Worm (Caenorhabditis elegans) whole organism, L4 larva: Measurements from ENCODE around the gene T22D1.8.
A peak's percentile ranks its signal among the peaks of the same experiment; 100 is the strongest.

ENCODE experiments used
- F26F4.8 ChIP-seq: fragments of 200-800 bp; sonication (Bioruptor generic); conservative IDR thresholded peaks from 2 replicates; pipeline ENCODE4 v1.3.6; 2022; ENCODE audit warnings: missing genetic modification characterization, missing compliant biosample characterization
- F37D6.2 ChIP-seq: sonication (generic microtip); optimal IDR thresholded peaks from 2 replicates; lab custom pipeline; 2016; ENCODE audit warnings: mild to moderate bottlenecking, missing genetic modification characterization, missing compliant biosample characterization
- F49E8.2 ChIP-seq: sonication (generic microtip); optimal IDR thresholded peaks from 2 replicates; lab custom pipeline; 2016; ENCODE audit warnings: missing compliant biosample characterization, mild to moderate bottlenecking, missing genetic modification characterization, borderline replicate concordance
- Y5F2A.4 ChIP-seq: fragments of 200-800 bp; sonication (Bioruptor generic); optimal IDR thresholded peaks from 2 replicates; lab custom pipeline; 2018; ENCODE audit warnings: mild to moderate bottlenecking, missing genetic modification characterization, missing compliant biosample characterization
- Y75B8A.6 ChIP-seq: fragments of 200-800 bp; sonication (Bioruptor generic); IDR thresholded peaks from 2 replicates; pipeline ENCODE4 v1.3.6; 2022; ENCODE audit warnings: missing genetic modification reagents, missing genetic modification characterization, missing compliant biosample characterization
- ZK337.2 ChIP-seq: fragments of 200-800 bp; sonication (Bioruptor generic); IDR thresholded peaks from 2 replicates; pipeline ENCODE4 v1.3.6; 2022; ENCODE audit warnings: missing genetic modification reagents, missing genetic modification characterization, missing compliant biosample characterization
- ZK546.5 ChIP-seq, 2 experiments: sonication (generic microtip); optimal IDR thresholded peaks; 2 replicates each; lab custom pipeline; 2017; ENCODE audit warnings: missing biosample characterization in 2 of 2, missing genetic modification characterization in 2 of 2
- arid-1 ChIP-seq: fragments of 200-800 bp; sonication (Bioruptor generic); conservative IDR thresholded peaks from 2 replicates; pipeline ENCODE4 v1.3.6; 2022; ENCODE audit warnings: missing genetic modification reagents, missing genetic modification characterization, missing compliant biosample characterization
- ceh-44 ChIP-seq: fragments of 200-800 bp; sonication (Bioruptor generic); IDR thresholded peaks from 2 replicates; pipeline ENCODE4 v1.3.6; 2022; ENCODE audit warnings: missing genetic modification reagents, missing genetic modification characterization, missing compliant biosample characterization
- ceh-62 ChIP-seq: sonication (generic microtip); optimal IDR thresholded peaks from 2 replicates; lab custom pipeline; 2017; ENCODE audit warnings: missing biosample characterization, missing genetic modification characterization
- ces-1 ChIP-seq: fragments of 150-350 bp; sonication (generic microtip); optimal IDR thresholded peaks from 4 replicates; lab custom pipeline; 2014; ENCODE audit warnings: missing biosample characterization, missing genetic modification reagents, missing genetic modification characterization
- cey-2 ChIP-seq: sonication (generic microtip); optimal IDR thresholded peaks from 3 replicates; lab custom pipeline; 2017; ENCODE audit warnings: missing genetic modification characterization, mild to moderate bottlenecking, missing compliant biosample characterization, antibody characterized with exemption, borderline replicate concordance; ENCODE audit not compliant: insufficient read depth
- daf-16 ChIP-seq, 3 experiments: sonication (generic microtip); optimal IDR thresholded peaks; 2 replicates each; lab custom pipeline; 2016 to 2017; ENCODE audit warnings: missing genetic modification characterization in 3 of 3, missing genetic modification reagents in 3 of 3, mild to moderate bottlenecking in 2 of 3, missing compliant biosample characterization in 2 of 3, missing biosample characterization in 1 of 3, moderate library complexity in 1 of 3
- dmd-6 ChIP-seq: fragments of 200-800 bp; sonication (Bioruptor generic); IDR thresholded peaks from 2 replicates; pipeline ENCODE4 v1.3.6; 2022; ENCODE audit warnings: missing genetic modification reagents, missing genetic modification characterization, missing compliant biosample characterization
- dmd-8 ChIP-seq: fragments of 200-800 bp; sonication (Bioruptor generic); IDR thresholded peaks from 2 replicates; pipeline ENCODE4 v1.3.6; 2022; ENCODE audit warnings: missing genetic modification characterization, missing compliant biosample characterization
- dmd-9 ChIP-seq: fragments of 200-800 bp; sonication (Bioruptor generic); IDR thresholded peaks from 2 replicates; pipeline ENCODE4 v1.3.6; 2022; ENCODE audit warnings: missing genetic modification reagents, missing genetic modification characterization, missing compliant biosample characterization
- egl-43 ChIP-seq: fragments of 200-800 bp; sonication (Bioruptor generic); IDR thresholded peaks from 2 replicates; pipeline ENCODE4 v1.3.6; 2022; ENCODE audit warnings: missing genetic modification reagents, missing genetic modification characterization, missing compliant biosample characterization
- gei-8 ChIP-seq: fragments of 200-800 bp; sonication (Bioruptor generic); optimal IDR thresholded peaks from 2 replicates; lab custom pipeline; 2018; ENCODE audit warnings: mild to moderate bottlenecking, missing genetic modification characterization, missing compliant biosample characterization
- hif-1 ChIP-seq, 2 experiments: sonication (generic microtip); optimal IDR thresholded peaks; 2 replicates each; lab custom pipeline; 2016 to 2017; ENCODE audit warnings: missing compliant biosample characterization in 2 of 2, missing genetic modification characterization in 2 of 2, missing genetic modification reagents in 2 of 2, missing genotype in 2 of 2, mild to moderate bottlenecking in 1 of 2
- hmg-1.1 ChIP-seq: fragments of 200-800 bp; sonication (Bioruptor generic); IDR thresholded peaks from 2 replicates; pipeline ENCODE4 v1.3.6; 2022; ENCODE audit warnings: missing genetic modification reagents, missing genetic modification characterization, missing compliant biosample characterization
- lin-1 ChIP-seq: fragments of 200-800 bp; sonication (Bioruptor generic); IDR thresholded peaks from 2 replicates; pipeline ENCODE4 v1.3.6; 2022; ENCODE audit warnings: missing genetic modification reagents, missing genetic modification characterization, missing compliant biosample characterization
- lin-29 ChIP-seq: fragments of 200-800 bp; sonication (Bioruptor generic); IDR thresholded peaks from 2 replicates; pipeline ENCODE4 v1.3.6; 2022; ENCODE audit warnings: missing genetic modification reagents, missing genetic modification characterization, missing compliant biosample characterization
- lir-3 ChIP-seq: sonication (generic microtip); optimal IDR thresholded peaks from 2 replicates; lab custom pipeline; 2016; ENCODE audit warnings: mild to moderate bottlenecking, missing genetic modification characterization, missing compliant biosample characterization
- lsy-2 ChIP-seq, 2 experiments: fragments of 150-350 bp in 1 of 2; sonication (generic microtip) in 1 of 2; optimal IDR thresholded peaks; 2 replicates each; lab custom pipeline; 2014 to 2017; ENCODE audit warnings: missing biosample characterization in 2 of 2, missing genetic modification characterization in 2 of 2
- madf-5 ChIP-seq, 2 experiments: fragments of 200-800 bp; sonication (Bioruptor generic); IDR thresholded peaks; 2 replicates each; pipeline ENCODE4 v1.3.6; 2022; ENCODE audit warnings: missing compliant biosample characterization in 2 of 2, missing genetic modification characterization in 2 of 2
- mdl-1 ChIP-seq, 2 experiments: fragments of 150-350 bp in 1 of 2; sonication (generic microtip) in 1 of 2; optimal IDR thresholded peaks; 2 replicates each; lab custom pipeline; 2014 to 2017; ENCODE audit warnings: missing biosample characterization in 2 of 2, missing genetic modification characterization in 2 of 2
- mdt-29 ChIP-seq: fragments of 200-800 bp; sonication (Bioruptor generic); IDR thresholded peaks from 2 replicates; pipeline ENCODE4 v1.3.6; 2022; ENCODE audit warnings: missing genetic modification reagents, missing genetic modification characterization, missing compliant biosample characterization
- mes-2 ChIP-seq: sonication (generic microtip); optimal IDR thresholded peaks from 2 replicates; lab custom pipeline; 2016; ENCODE audit warnings: missing genotype, mild to moderate bottlenecking, missing genetic modification characterization, missing compliant biosample characterization; ENCODE audit not compliant: poor library complexity, severe bottlenecking
- mxl-2 ChIP-seq: fragments of 200-800 bp; sonication (Bioruptor generic); conservative IDR thresholded peaks from 2 replicates; pipeline ENCODE4 v1.3.6; 2022; ENCODE audit warnings: missing genetic modification reagents, missing genetic modification characterization, missing compliant biosample characterization
- nhr-10 ChIP-seq: fragments of 150-350 bp; optimal IDR thresholded peaks from 2 replicates; lab custom pipeline; 2014; ENCODE audit warnings: missing biosample characterization, missing genetic modification characterization
- nhr-237 ChIP-seq: sonication (generic microtip); optimal IDR thresholded peaks from 2 replicates; lab custom pipeline; 2017; ENCODE audit warnings: missing biosample characterization, missing genetic modification characterization
- nhr-25 ChIP-seq: sonication (generic microtip); optimal IDR thresholded peaks from 2 replicates; lab custom pipeline; 2017; ENCODE audit warnings: missing genetic modification characterization, mild to moderate bottlenecking, missing compliant biosample characterization, antibody characterized with exemption, moderate library complexity, borderline replicate concordance; ENCODE audit not compliant: insufficient read depth
- nhr-28 ChIP-seq: fragments of 150-350 bp; optimal IDR thresholded peaks from 2 replicates; lab custom pipeline; 2014; ENCODE audit warnings: missing biosample characterization, missing genetic modification characterization
- nhr-41 ChIP-seq: fragments of 200-800 bp; sonication (Bioruptor generic); IDR thresholded peaks from 2 replicates; pipeline ENCODE4 v1.3.6; 2022; ENCODE audit warnings: missing genetic modification reagents, missing genetic modification characterization, missing compliant biosample characterization
- nhr-42 ChIP-seq: fragments of 200-800 bp; sonication (Bioruptor generic); IDR thresholded peaks from 2 replicates; pipeline ENCODE4 v1.3.6; 2022; ENCODE audit warnings: missing genetic modification characterization, missing compliant biosample characterization
- nhr-6 ChIP-seq: fragments of 150-350 bp; optimal IDR thresholded peaks from 2 replicates; lab custom pipeline; 2014; ENCODE audit warnings: missing biosample characterization, missing genetic modification characterization
- pha-4 ChIP-seq, 2 experiments: fragments of 150-350 bp in 1 of 2; fragments of 200-800 bp in 1 of 2; sonication (Bioruptor generic) in 1 of 2; IDR thresholded peaks in 1 of 2; optimal IDR thresholded peaks in 1 of 2; 2 replicates each; pipeline versions ENCODE4 v1.3.6 to Lab custom; 2014 to 2022; ENCODE audit warnings: missing genetic modification characterization in 2 of 2, missing genetic modification reagents in 2 of 2, missing biosample characterization in 1 of 2, missing compliant biosample characterization in 1 of 2
- pqm-1 ChIP-seq: sonication (generic microtip); optimal IDR thresholded peaks from 2 replicates; lab custom pipeline; 2017; ENCODE audit warnings: missing biosample characterization, missing genetic modification characterization
- rbr-2 ChIP-seq: sonication (generic microtip); optimal IDR thresholded peaks from 2 replicates; lab custom pipeline; 2016; ENCODE audit warnings: missing genotype, missing genetic modification characterization, missing compliant biosample characterization
- saeg-2 ChIP-seq: fragments of 200-800 bp; sonication (Bioruptor generic); IDR thresholded peaks from 2 replicates; pipeline ENCODE4 v1.3.6; 2022; ENCODE audit warnings: missing genetic modification reagents, missing genetic modification characterization, missing compliant biosample characterization
- set-16 ChIP-seq: fragments of 200-800 bp; sonication (Bioruptor generic); IDR thresholded peaks from 2 replicates; pipeline ENCODE4 v1.3.6; 2022; ENCODE audit warnings: missing genetic modification reagents, missing genetic modification characterization, missing compliant biosample characterization
- snpc-4 ChIP-seq: fragments of 150-350 bp; optimal IDR thresholded peaks from 2 replicates; lab custom pipeline; 2014; ENCODE audit warnings: missing biosample characterization, missing genetic modification characterization
- spr-3 ChIP-seq: fragments of 200-800 bp; sonication (Bioruptor generic); optimal IDR thresholded peaks from 2 replicates; lab custom pipeline; 2018; ENCODE audit warnings: mild to moderate bottlenecking, missing genetic modification characterization, missing compliant biosample characterization
- tra-1 ChIP-seq: fragments of 200-800 bp; sonication (Bioruptor generic); IDR thresholded peaks from 2 replicates; pipeline ENCODE4 v1.3.6; 2022; ENCODE audit warnings: missing genetic modification reagents, missing genetic modification characterization, missing compliant biosample characterization
- unc-39 ChIP-seq: sonication (generic microtip); optimal IDR thresholded peaks from 2 replicates; lab custom pipeline; 2017; ENCODE audit warnings: missing biosample characterization, missing genetic modification characterization
- zag-1 ChIP-seq: fragments of 150-350 bp; optimal IDR thresholded peaks from 2 replicates; lab custom pipeline; 2014; ENCODE audit warnings: missing biosample characterization, missing genetic modification characterization
- zfp-2 ChIP-seq: sonication (generic microtip); optimal IDR thresholded peaks from 2 replicates; lab custom pipeline; 2016; ENCODE audit warnings: mild to moderate bottlenecking, missing genetic modification characterization, missing compliant biosample characterization
- zip-2 ChIP-seq: fragments of 150-350 bp; optimal IDR thresholded peaks from 2 replicates; lab custom pipeline; 2014; ENCODE audit warnings: missing biosample characterization, missing genetic modification characterization
- ztf-7 ChIP-seq: fragments of 150-350 bp; optimal IDR thresholded peaks from 2 replicates; lab custom pipeline; 2014; ENCODE audit warnings: missing biosample characterization, missing genetic modification characterization

T22D1.8 gene

ce11 chrIV:6881183-6881582 is 25.0 kb downstream of the T22D1.8 start (continued):
- TF ChIP-seq zag-1 (tag; lab: Kevin White, UChicago) (no peak), F49E8.2 (tag; lab: Kevin White, UChicago) (no peak), ceh-44 (GFP tag; lab: Robert Waterston, UW) (no peak), dmd-9 (no peak), hmg-1.1 (peak; percentile 48; the same call in 1 of the 2 replicates), ZK546.5 (tag; optimal IDR thresholded peaks at IDR 0.05; lab: Kevin White, UChicago) (no peak), F37D6.2 (peak; percentile 55), mdl-1 (tag; optimal IDR thresholded peaks at IDR 0.05; lab: Kevin White, UChicago) (peak in 1 of 2 experiments; percentile 53), ztf-7 (tag; lab: Kevin White, UChicago) (no peak), set-16 (no peak), unc-39 (no peak), ZK337.2 (GFP tag; lab: Robert Waterston, UW) (no peak), spr-3 (GFP tag; lab: Kevin White, UChicago) (no peak), snpc-4 (tag; lab: Kevin White, UChicago) (no peak), nhr-10 (tag; lab: Kevin White, UChicago) (no peak), mdt-29 (no peak), ceh-62 (tag; lab: Kevin White, UChicago) (no peak), ces-1 (no peak), cey-2 (no peak), lin-29 (GFP tag; lab: Robert Waterston, UW) (no peak)

ce11 chrIV:6880415-6880814 is 25.7 kb downstream of the T22D1.8 start:
- TF ChIP-seq pqm-1 (tag; lab: Kevin White, UChicago): peak; percentile 85
- no peak for TF ChIP-seq nhr-237 (tag; lab: Kevin White, UChicago)
- 0 out of 2 replicates have a peak, but pooled peaks have one; percentile 32 for TF ChIP-seq nhr-42
- no peak for TF ChIP-seq dmd-8 (GFP tag; lab: Robert Waterston, UW)
- TF ChIP-seq nhr-28 (tag; lab: Kevin White, UChicago): peak; percentile 61
- no peak for TF ChIP-seq lir-3 (tag; lab: Kevin White, UChicago)
- 0 out of 2 replicates have a peak, but pooled peaks have one; percentile 21 for TF ChIP-seq Y75B8A.6 (GFP tag; lab: Robert Waterston, UW)
- TF ChIP-seq madf-5 (GFP tag; IDR thresholded peaks at IDR 0.05; lab: Robert Waterston, UW): no peak
- no peak for TF ChIP-seq F37D6.2
- peak; percentile 35 for TF ChIP-seq mes-2 (tag; lab: Kevin White, UChicago)
- peak in 1 of 2 experiments; percentile 33 for TF ChIP-seq lsy-2 (tag; optimal IDR thresholded peaks at IDR 0.05; lab: Kevin White, UChicago)
- TF ChIP-seq pha-4 (GFP tag; IDR thresholded peaks at IDR 0.05; lab: Robert Waterston, UW): 0 out of 2 replicates have a peak, but pooled peaks have one; percentile 17
- no peak for TF ChIP-seq pha-4 (tag; optimal IDR thresholded peaks at IDR 0.05; lab: Kevin White, UChicago)
- no peak for TF ChIP-seq daf-16 (GFP tag; optimal IDR thresholded peaks at IDR 0.05; lab: Kevin White, UChicago)
- peak; percentile 59 for TF ChIP-seq daf-16 (tag; optimal IDR thresholded peaks at IDR 0.05; lab: Kevin White, UChicago)
- no peak for TF ChIP-seq hif-1 (tag; optimal IDR thresholded peaks at IDR 0.05; lab: Kevin White, UChicago)
- TF ChIP-seq nhr-41: peak; percentile 96
- TF ChIP-seq nhr-6: peak; percentile 25
- peak; percentile 95 for TF ChIP-seq dmd-6
- no peak for TF ChIP-seq saeg-2
- peak; percentile 61; the same call in 1 of the 2 replicates for TF ChIP-seq mxl-2 (GFP tag; lab: Robert Waterston, UW)
- TF ChIP-seq rbr-2 (tag; lab: Kevin White, UChicago): no peak
- TF ChIP-seq Y5F2A.4 (GFP tag; lab: Kevin White, UChicago): no peak
- TF ChIP-seq nhr-25 (tag; lab: Kevin White, UChicago): no peak
- TF ChIP-seq ztf-7 (tag; lab: Kevin White, UChicago): no peak
- no peak for TF ChIP-seq F26F4.8 (GFP tag; lab: Robert Waterston, UW)
- no peak for TF ChIP-seq arid-1 (GFP tag; lab: Robert Waterston, UW)
- TF ChIP-seq zip-2 (tag; lab: Kevin White, UChicago): no peak
- peak; percentile 83 for TF ChIP-seq lin-1 (GFP tag; lab: Robert Waterston, UW)
- TF ChIP-seq tra-1: peak; percentile 76
- TF ChIP-seq zfp-2 (tag; lab: Kevin White, UChicago): no peak
- no peak for TF ChIP-seq egl-43 (GFP tag; lab: Robert Waterston, UW)
- no peak for TF ChIP-seq gei-8 (GFP tag; lab: Kevin White, UChicago)
